Fruit fly (Drosophila melanogaster) whole organism, embryonic: ENCODE results near the gene Kdm5.

Source experiments
- ATbp ChIP-seq: fragments of 200-800 bp; sonication (Bioruptor generic); optimal IDR thresholded peaks from 2 replicates; lab custom pipeline; 2017; ENCODE audit warnings: missing biosample characterization, mild to moderate bottlenecking, missing genetic modification characterization, missing genetic modification reagents
- BtbVII ChIP-seq: fragments of 200-800 bp; sonication (Bioruptor generic); optimal IDR thresholded peaks from 3 replicates; lab custom pipeline; 2017; ENCODE audit warnings: missing biosample characterization, mild to moderate bottlenecking, missing genetic modification characterization
- CG10366 ChIP-seq: fragments of 200-800 bp; sonication (Bioruptor generic); IDR thresholded peaks from 2 replicates; pipeline ENCODE4 v1.3.6; 2022; ENCODE audit warnings: missing biosample characterization, missing genetic modification characterization
- CG12299 ChIP-seq: fragments of 200-800 bp; sonication (Bioruptor generic); optimal IDR thresholded peaks from 2 replicates; lab custom pipeline; 2018; ENCODE audit warnings: missing biosample characterization, mild to moderate bottlenecking, missing genetic modification characterization
- CG12769 ChIP-seq: fragments of 200-800 bp; sonication (Bioruptor generic); optimal IDR thresholded peaks from 2 replicates; lab custom pipeline; 2019; ENCODE audit warnings: missing biosample characterization, mild to moderate bottlenecking, missing genetic modification characterization, moderate library complexity
- CG14441 ChIP-seq: fragments of 200-800 bp; sonication (Bioruptor generic); IDR thresholded peaks from 2 replicates; pipeline ENCODE4 v1.3.6; 2022; ENCODE audit warnings: missing biosample characterization, missing genetic modification characterization
- CG15601 ChIP-seq: fragments of 200-800 bp; sonication (Bioruptor generic); optimal IDR thresholded peaks from 3 replicates; lab custom pipeline; 2019; ENCODE audit warnings: missing biosample characterization, mild to moderate bottlenecking, missing genetic modification characterization, moderate library complexity
- CG17361 ChIP-seq: fragments of 200-800 bp; sonication (Bioruptor generic); IDR thresholded peaks from 3 replicates; pipeline ENCODE4 v1.3.6; 2022; ENCODE audit warnings: missing biosample characterization, missing genetic modification characterization
- CG17568 ChIP-seq: fragments of 200-800 bp; sonication (Bioruptor generic); optimal IDR thresholded peaks from 2 replicates; lab custom pipeline; 2018; ENCODE audit warnings: missing biosample characterization, mild to moderate bottlenecking, missing genetic modification characterization, moderate library complexity
- CG18262 ChIP-seq: fragments of 200-800 bp; optimal IDR thresholded peaks from 3 replicates; lab custom pipeline; 2019; ENCODE audit warnings: missing biosample characterization, mild to moderate bottlenecking, missing genetic modification characterization, moderate library complexity
- CG30020 ChIP-seq: fragments of 200-800 bp; optimal IDR thresholded peaks from 2 replicates; lab custom pipeline; 2019; ENCODE audit warnings: missing biosample characterization, mild to moderate bottlenecking, missing genetic modification characterization, moderate library complexity
- CG30431 ChIP-seq: fragments of 200-800 bp; sonication (Bioruptor generic); optimal IDR thresholded peaks from 2 replicates; lab custom pipeline; 2017; ENCODE audit warnings: missing biosample characterization, missing genetic modification characterization
- CG3065 ChIP-seq: fragments of 200-800 bp; sonication (Bioruptor generic); optimal IDR thresholded peaks from 2 replicates; lab custom pipeline; 2016; ENCODE audit warnings: missing biosample characterization, missing genetic modification characterization
- CG32532 ChIP-seq: fragments of 200-800 bp; sonication (Bioruptor generic); IDR thresholded peaks from 2 replicates; pipeline ENCODE4 v1.3.6; 2022; ENCODE audit warnings: missing biosample characterization, missing genetic modification characterization
- CG32767 ChIP-seq: fragments of 200-800 bp; sonication (Bioruptor generic); IDR thresholded peaks from 2 replicates; pipeline ENCODE4 v1.3.6; 2022; ENCODE audit warnings: missing biosample characterization, missing genetic modification characterization
- CG32772 ChIP-seq: fragments of 200-800 bp; sonication (Bioruptor generic); IDR thresholded peaks from 2 replicates; pipeline ENCODE4 v1.3.6; 2022; ENCODE audit warnings: missing biosample characterization, missing genetic modification characterization
- CG33213 ChIP-seq: fragments of 200-800 bp; sonication (Bioruptor generic); optimal IDR thresholded peaks from 3 replicates; lab custom pipeline; 2016; ENCODE audit warnings: missing biosample characterization, missing genetic modification characterization
- CG3838 ChIP-seq: fragments of 200-800 bp; sonication (Bioruptor generic); optimal IDR thresholded peaks from 3 replicates; lab custom pipeline; 2016; ENCODE audit warnings: missing biosample characterization, missing genetic modification characterization
- CG4730 ChIP-seq: fragments of 200-800 bp; sonication (Bioruptor generic); IDR thresholded peaks from 2 replicates; pipeline ENCODE4 v1.3.6; 2022; ENCODE audit warnings: missing biosample characterization, missing genetic modification characterization
- CG7271 ChIP-seq: fragments of 200-800 bp; sonication (Bioruptor generic); optimal IDR thresholded peaks from 2 replicates; lab custom pipeline; 2018; ENCODE audit warnings: missing biosample characterization, mild to moderate bottlenecking, missing genetic modification characterization, moderate library complexity
- CG7839 ChIP-seq: fragments of 200-800 bp; sonication (Bioruptor generic); optimal IDR thresholded peaks from 3 replicates; lab custom pipeline; 2018; ENCODE audit warnings: missing biosample characterization, mild to moderate bottlenecking, missing genetic modification characterization, moderate library complexity
- CG8924 ChIP-seq: fragments of 200-800 bp; optimal IDR thresholded peaks from 3 replicates; lab custom pipeline; 2019; ENCODE audit warnings: missing biosample characterization, mild to moderate bottlenecking, missing genetic modification characterization, moderate library complexity
- CHES-1-like ChIP-seq: fragments of 200-800 bp; sonication (Bioruptor generic); optimal IDR thresholded peaks from 2 replicates; lab custom pipeline; 2016; ENCODE audit warnings: missing biosample characterization, missing genetic modification characterization
- CoRest ChIP-seq: fragments of 200-800 bp; sonication (Bioruptor generic); optimal IDR thresholded peaks from 3 replicates; lab custom pipeline; 2018; ENCODE audit warnings: missing biosample characterization, mild to moderate bottlenecking, missing genetic modification characterization, moderate library complexity
- D19B ChIP-seq: fragments of 200-800 bp; sonication (Bioruptor generic); optimal IDR thresholded peaks from 2 replicates; lab custom pipeline; 2017; ENCODE audit warnings: missing biosample characterization, mild to moderate bottlenecking, missing genetic modification characterization
- Dp ChIP-seq: fragments of 200-800 bp; sonication (Bioruptor generic); optimal IDR thresholded peaks from 2 replicates; lab custom pipeline; 2018; ENCODE audit warnings: missing biosample characterization, mild to moderate bottlenecking, missing genetic modification characterization, moderate library complexity
- Eip74EF ChIP-seq, 2 experiments: fragments of 200-800 bp in 1 of 2; fragments of >200 bp in 1 of 2; sonication (Bioruptor generic) in 1 of 2; optimal IDR thresholded peaks; 2 replicates each; lab custom pipeline; 2017 to 2019; ENCODE audit warnings: missing biosample characterization in 2 of 2, missing genetic modification characterization in 2 of 2, mild to moderate bottlenecking in 1 of 2, moderate library complexity in 1 of 2
- Fer3 ChIP-seq: fragments of 200-800 bp; sonication (Bioruptor generic); optimal IDR thresholded peaks from 2 replicates; lab custom pipeline; 2018; ENCODE audit warnings: missing biosample characterization, mild to moderate bottlenecking, missing genetic modification characterization, moderate library complexity
- GATAe ChIP-seq: fragments of 200-800 bp; sonication (Bioruptor generic); conservative IDR thresholded peaks from 2 replicates; pipeline ENCODE4 v1.3.6; 2022; ENCODE audit warnings: missing biosample characterization, missing genetic modification characterization
- HLH54F ChIP-seq: fragments of 200-800 bp; sonication (Bioruptor generic); optimal IDR thresholded peaks from 3 replicates; lab custom pipeline; 2016; ENCODE audit warnings: missing biosample characterization, missing genetic modification characterization
- Hand ChIP-seq: fragments of 200-800 bp; sonication (Bioruptor generic); optimal IDR thresholded peaks from 2 replicates; lab custom pipeline; 2017; ENCODE audit warnings: mild to moderate bottlenecking, missing biosample characterization, missing genetic modification reagents, missing genetic modification characterization
- HmgD ChIP-seq: fragments of 200-800 bp; sonication (Bioruptor generic); optimal IDR thresholded peaks from 3 replicates; lab custom pipeline; 2016; ENCODE audit warnings: missing biosample characterization, missing genetic modification characterization
- Hr78 ChIP-seq, 2 experiments: fragments of 200-800 bp in 1 of 2; fragments of >200 bp in 1 of 2; sonication (Bioruptor generic) in 1 of 2; optimal IDR thresholded peaks; 2 replicates each; lab custom pipeline; 2017 to 2019; ENCODE audit warnings: missing biosample characterization in 2 of 2, missing genetic modification characterization in 2 of 2, mild to moderate bottlenecking in 1 of 2, moderate library complexity in 1 of 2
- Sox102F ChIP-seq: fragments of 200-800 bp; sonication (Bioruptor generic); optimal IDR thresholded peaks from 2 replicates; lab custom pipeline; 2018; ENCODE audit warnings: missing biosample characterization, mild to moderate bottlenecking, missing genetic modification characterization, moderate library complexity
- Taf1 ChIP-seq: fragments of 200-800 bp; sonication (Bioruptor generic); IDR thresholded peaks from 2 replicates; pipeline ENCODE4 v1.3.6; 2022; ENCODE audit warnings: missing biosample characterization, missing genetic modification characterization
- Usf ChIP-seq: fragments of 200-800 bp; sonication (Bioruptor generic); optimal IDR thresholded peaks from 2 replicates; lab custom pipeline; 2017; ENCODE audit warnings: missing genotype, missing biosample characterization, missing genetic modification characterization
- bbx ChIP-seq: fragments of 200-800 bp; sonication (Bioruptor generic); IDR thresholded peaks from 2 replicates; pipeline ENCODE4 v1.3.6; 2022; ENCODE audit warnings: missing biosample characterization, missing genetic modification characterization; ENCODE audit not compliant: partially characterized antibody
- cg ChIP-seq: fragments of 200-800 bp; sonication (Bioruptor generic); optimal IDR thresholded peaks from 3 replicates; lab custom pipeline; 2019; ENCODE audit warnings: missing biosample characterization, mild to moderate bottlenecking, missing genetic modification characterization, moderate library complexity
- dan ChIP-seq: fragments of 200-800 bp; sonication (Bioruptor generic); IDR thresholded peaks from 2 replicates; pipeline ENCODE4 v1.3.6; 2022; ENCODE audit warnings: missing biosample characterization, missing genetic modification characterization
- esg ChIP-seq: fragments of 200-800 bp; sonication (Bioruptor generic); conservative IDR thresholded peaks from 2 replicates; pipeline ENCODE4 v1.3.6; 2022; ENCODE audit warnings: missing biosample characterization, missing genetic modification characterization
- grn ChIP-seq: fragments of 200-800 bp; sonication (Bioruptor generic); optimal IDR thresholded peaks from 3 replicates; lab custom pipeline; 2017; ENCODE audit warnings: missing biosample characterization, missing genetic modification characterization
- ind ChIP-seq: fragments of 200-800 bp; sonication (Bioruptor generic); optimal IDR thresholded peaks from 3 replicates; lab custom pipeline; 2016; ENCODE audit warnings: missing biosample characterization, missing genetic modification characterization
- jigr1 ChIP-seq: fragments of 200-800 bp; sonication (Bioruptor generic); IDR thresholded peaks from 3 replicates; pipeline ENCODE4 v1.3.6; 2022; ENCODE audit warnings: missing biosample characterization, missing genetic modification characterization
- lilli ChIP-seq: fragments of 200-800 bp; sonication (Bioruptor generic); optimal IDR thresholded peaks from 3 replicates; lab custom pipeline; 2016; ENCODE audit warnings: missing biosample characterization, missing genetic modification characterization
- nerfin-2 ChIP-seq: fragments of 200-800 bp; sonication (Bioruptor generic); IDR thresholded peaks from 2 replicates; pipeline ENCODE4 v1.3.6; 2022; ENCODE audit warnings: missing biosample characterization, missing genetic modification characterization; ENCODE audit not compliant: partially characterized antibody
- peb ChIP-seq: fragments of 200-800 bp; sonication (Bioruptor generic); IDR thresholded peaks from 2 replicates; pipeline ENCODE4 v1.3.6; 2022; ENCODE audit warnings: missing biosample characterization, missing genetic modification characterization
- run ChIP-seq: fragments of 200-800 bp; sonication (Bioruptor generic); optimal IDR thresholded peaks from 3 replicates; lab custom pipeline; 2018; ENCODE audit warnings: missing biosample characterization, mild to moderate bottlenecking, missing genetic modification characterization
- sisA ChIP-seq: fragments of 200-800 bp; sonication (Bioruptor generic); IDR thresholded peaks from 2 replicates; pipeline ENCODE4 v1.3.6; 2022; ENCODE audit warnings: missing biosample characterization, missing genetic modification characterization
- tgo ChIP-seq: fragments of 200-800 bp; sonication (Bioruptor generic); IDR thresholded peaks from 3 replicates; pipeline ENCODE4 v1.3.6; 2022; ENCODE audit warnings: missing biosample characterization, missing genetic modification characterization

Gene Kdm5

DNA sequence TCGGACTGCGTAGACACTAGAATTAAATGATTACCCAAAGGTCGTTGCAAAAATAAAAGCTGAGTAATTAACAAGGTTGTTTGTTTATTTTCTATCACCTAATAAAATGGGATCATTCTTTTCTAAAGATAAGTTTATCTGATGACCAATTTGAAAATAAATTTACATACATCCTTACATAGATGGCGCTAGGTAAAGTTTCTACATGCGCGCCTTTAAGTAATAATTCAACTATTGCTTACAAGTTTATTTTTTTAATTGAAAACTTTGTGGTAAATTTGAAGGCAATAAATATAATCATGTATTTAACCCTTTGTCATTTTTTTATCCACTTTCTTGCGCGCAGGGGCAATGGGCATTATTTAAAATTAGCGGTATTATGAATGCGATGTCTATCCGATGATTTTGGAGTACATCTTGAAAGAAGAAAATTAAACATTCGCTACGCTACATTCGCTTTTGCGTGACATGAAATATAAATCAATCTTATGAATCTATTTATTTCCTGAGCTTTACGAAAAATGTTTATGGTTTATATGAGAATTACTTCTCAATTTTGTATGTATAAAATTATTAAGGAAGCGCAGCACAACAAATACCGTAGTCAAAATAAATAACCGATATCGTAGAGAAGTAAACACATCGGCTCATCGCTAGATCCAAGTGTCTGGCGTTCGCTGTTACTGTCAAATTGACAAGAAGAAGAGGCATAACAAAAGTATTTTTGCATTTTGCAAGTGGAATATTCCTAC is 50.4 kb downstream of the Kdm5 start, which contains the start of gene CG9044 (continued):
- TF ChIP-seq CG12299 (tag; lab: Kevin White, UChicago) (peak; percentile 19), ATbp (GFP tag; lab: Kevin White, UChicago) (no peak), BtbVII (GFP tag; lab: Kevin White, UChicago) (peak; percentile 0), CG32772 (GFP tag; lab: Robert Waterston, UW) (peak; percentile 37; the same call in 1 of the 2 replicates), tgo (GFP tag; lab: Robert Waterston, UW) (no peak; the same call in 2 of the 3 replicates), Taf1 (GFP tag; lab: Robert Waterston, UW) (no peak), Hand (GFP tag; lab: Kevin White, UChicago) (no peak), run (no peak), CG33213 (GFP tag; lab: Kevin White, UChicago) (peak; percentile 7), Usf (GFP tag; lab: Kevin White, UChicago) (no peak), CG10366 (GFP tag; lab: Robert Waterston, UW) (0 out of 2 replicates have a peak, but pooled peaks have one; percentile 40), CG32767 (GFP tag; lab: Robert Waterston, UW) (no peak), nerfin-2 (GFP tag; lab: Robert Waterston, UW) (peak; percentile 87), dan (GFP tag; lab: Robert Waterston, UW) (no peak), cg (no peak), peb (no peak), bbx (GFP tag; lab: Robert Waterston, UW) (peak; percentile 88), CG3838 (peak; percentile 44), lilli (GFP tag; lab: Kevin White, UChicago) (peak; percentile 79), CG30431 (no peak), CG4730 (GFP tag; lab: Robert Waterston, UW) (no peak; the same call in 1 of the 2 replicates), CoRest (tag; lab: Kevin White, UChicago) (no peak), CG15601 (peak; percentile 37), CG7839 (no peak), Sox102F (GFP tag; lab: Kevin White, UChicago) (no peak), D19B (GFP tag; lab: Kevin White, UChicago) (no peak), Eip74EF (GFP tag; optimal IDR thresholded peaks at IDR 0.05; lab: Kevin White, UChicago) (no peak), CG32532 (peak; percentile 62), HLH54F (GFP tag; lab: Kevin White, UChicago) (peak; percentile 79), CG3065 (GFP tag; lab: Kevin White, UChicago) (no peak), CG8924 (peak; percentile 34), HmgD (GFP tag; lab: Kevin White, UChicago) (peak; percentile 31), CG18262 (no peak), sisA (GFP tag; lab: Robert Waterston, UW) (peak; percentile 52), jigr1 (GFP tag; lab: Robert Waterston, UW) (0 out of 3 replicates have a peak, but pooled peaks have one; percentile 23), Hr78 (GFP tag; optimal IDR thresholded peaks at IDR 0.05; lab: Kevin White, UChicago) (no peak), esg (peak; percentile 31; the same call in 1 of the 2 replicates), grn (GFP tag; lab: Kevin White, UChicago) (peak; percentile 70), Dp (peak; percentile 75), GATAe (no peak), CG17568 (GFP tag; lab: Kevin White, UChicago) (no peak), CG17361 (GFP tag; lab: Robert Waterston, UW) (no peak; the same call in 1 of the 3 replicates), CG30020 (tag; lab: Kevin White, UChicago) (peak; percentile 64), Fer3 (no peak), CG12769 (tag; lab: Kevin White, UChicago) (no peak), CG7271 (tag; lab: Kevin White, UChicago) (no peak), ind (peak; percentile 66), CG14441 (0 out of 2 replicates have a peak, but pooled peaks have one; percentile 24), CHES-1-like (GFP tag; lab: Kevin White, UChicago) (peak; percentile 76)
